Fruit fly (Drosophila melanogaster) whole organism, embryonic: Measurements from ENCODE around the gene Rbfox1.
A peak's percentile ranks its signal among the peaks of the same experiment; 100 is the strongest.

Source experiments
- Atf3 ChIP-seq: fragments of 200-800 bp; sonication (Bioruptor generic); optimal IDR thresholded peaks from 3 replicates; lab custom pipeline; 2016; ENCODE audit warnings: missing biosample characterization, missing genetic modification characterization
- B-H2 ChIP-seq: fragments of 200-800 bp; sonication (Bioruptor generic); optimal IDR thresholded peaks from 2 replicates; lab custom pipeline; 2018; ENCODE audit warnings: missing biosample characterization, mild to moderate bottlenecking, missing genetic modification characterization
- BEAF-32 ChIP-seq: fragments of 200-800 bp; sonication (Bioruptor generic); optimal IDR thresholded peaks from 3 replicates; lab custom pipeline; 2017; ENCODE audit warnings: missing biosample characterization, missing genetic modification characterization, mild to moderate bottlenecking, moderate library complexity, missing genetic modification reagents
- CG10147 ChIP-seq: fragments of 200-800 bp; sonication (Bioruptor generic); optimal IDR thresholded peaks from 2 replicates; lab custom pipeline; 2019; ENCODE audit warnings: missing biosample characterization, mild to moderate bottlenecking, missing genetic modification characterization, moderate library complexity
- CG10431 ChIP-seq: fragments of 200-800 bp; sonication (Bioruptor generic); optimal IDR thresholded peaks from 3 replicates; lab custom pipeline; 2018; ENCODE audit warnings: missing biosample characterization, mild to moderate bottlenecking, missing genetic modification characterization
- CG10654 ChIP-seq: fragments of 200-800 bp; sonication (Bioruptor generic); optimal IDR thresholded peaks from 2 replicates; lab custom pipeline; 2016; ENCODE audit warnings: missing biosample characterization, missing genetic modification characterization
- CG11247 ChIP-seq: fragments of 200-800 bp; sonication (Bioruptor generic); IDR thresholded peaks from 2 replicates; pipeline ENCODE4 v1.3.6; 2022; ENCODE audit warnings: missing biosample characterization, missing genetic modification characterization
- CG12744 ChIP-seq: fragments of 200-800 bp; sonication (Bioruptor generic); optimal IDR thresholded peaks from 2 replicates; lab custom pipeline; 2016; ENCODE audit warnings: missing biosample characterization, missing genetic modification characterization
- CG14014 ChIP-seq: fragments of 200-800 bp; sonication (Bioruptor generic); IDR thresholded peaks from 2 replicates; pipeline ENCODE4 v1.3.6; 2022; ENCODE audit warnings: missing biosample characterization, missing genetic modification characterization
- CG1529 ChIP-seq: fragments of 200-800 bp; sonication (Bioruptor generic); optimal IDR thresholded peaks from 3 replicates; lab custom pipeline; 2018; ENCODE audit warnings: missing biosample characterization, missing genetic modification characterization
- CG17328 ChIP-seq: fragments of 200-800 bp; sonication (Bioruptor generic); IDR thresholded peaks from 2 replicates; pipeline ENCODE4 v1.3.6; 2022; ENCODE audit warnings: missing biosample characterization, missing genetic modification characterization
- CG2202 ChIP-seq: fragments of 200-800 bp; sonication (Bioruptor generic); optimal IDR thresholded peaks from 2 replicates; lab custom pipeline; 2018; ENCODE audit warnings: missing biosample characterization, mild to moderate bottlenecking, missing genetic modification characterization
- CG30020 ChIP-seq: fragments of 200-800 bp; optimal IDR thresholded peaks from 2 replicates; lab custom pipeline; 2019; ENCODE audit warnings: missing biosample characterization, mild to moderate bottlenecking, missing genetic modification characterization, moderate library complexity
- CG32532 ChIP-seq: fragments of 200-800 bp; sonication (Bioruptor generic); IDR thresholded peaks from 2 replicates; pipeline ENCODE4 v1.3.6; 2022; ENCODE audit warnings: missing biosample characterization, missing genetic modification characterization
- CG3407 ChIP-seq: fragments of 200-800 bp; sonication (Bioruptor generic); optimal IDR thresholded peaks from 2 replicates; lab custom pipeline; 2018; ENCODE audit warnings: missing biosample characterization, mild to moderate bottlenecking, missing genetic modification characterization
- CG3726 ChIP-seq: fragments of 200-800 bp; sonication (Bioruptor generic); IDR thresholded peaks from 3 replicates; pipeline ENCODE4, ENCODE4 v1.3.6; 2022; ENCODE audit warnings: missing biosample characterization, missing genetic modification characterization
- CG4617 ChIP-seq: fragments of 200-800 bp; sonication (Bioruptor generic); optimal IDR thresholded peaks from 3 replicates; lab custom pipeline; 2016; ENCODE audit warnings: missing biosample characterization, missing genetic modification characterization, borderline replicate concordance
- CG5180 ChIP-seq: fragments of 200-800 bp; sonication (Bioruptor generic); optimal IDR thresholded peaks from 3 replicates; lab custom pipeline; 2017; ENCODE audit warnings: missing biosample characterization, missing genetic modification characterization, mild to moderate bottlenecking, moderate library complexity, missing genetic modification reagents
- CG6254 ChIP-seq: fragments of 200-800 bp; sonication (Bioruptor generic); optimal IDR thresholded peaks from 3 replicates; lab custom pipeline; 2017; ENCODE audit warnings: mild to moderate bottlenecking, missing biosample characterization, missing genetic modification reagents, missing genetic modification characterization
- CG6813 ChIP-seq: fragments of 200-800 bp; sonication (Bioruptor generic); optimal IDR thresholded peaks from 2 replicates; lab custom pipeline; 2017; ENCODE audit warnings: missing biosample characterization, missing genetic modification characterization, mild to moderate bottlenecking, moderate library complexity, missing genetic modification reagents
- CG7372 ChIP-seq: fragments of 200-800 bp; sonication (Bioruptor generic); IDR thresholded peaks from 2 replicates; pipeline ENCODE4 v1.3.6; 2022; ENCODE audit warnings: missing biosample characterization, missing genetic modification characterization
- Dll ChIP-seq: fragments of 200-800 bp; sonication (Bioruptor generic); IDR thresholded peaks from 4 replicates; pipeline ENCODE4 v1.3.6; 2022; ENCODE audit warnings: missing biosample characterization, missing genetic modification characterization; ENCODE audit not compliant: partially characterized antibody
- Fer1 ChIP-seq: fragments of 200-800 bp; sonication (Bioruptor generic); optimal IDR thresholded peaks from 2 replicates; lab custom pipeline; 2017; ENCODE audit warnings: missing biosample characterization, mild to moderate bottlenecking, missing genetic modification characterization
- Jarid2 ChIP-seq: fragments of 200-800 bp; sonication (Bioruptor generic); optimal IDR thresholded peaks from 3 replicates; lab custom pipeline; 2017; ENCODE audit warnings: mild to moderate bottlenecking, missing biosample characterization, missing genetic modification reagents, missing genetic modification characterization
- Kr ChIP-seq: fragments of 200-800 bp; sonication (Bioruptor generic); optimal IDR thresholded peaks from 2 replicates; lab custom pipeline; 2017; ENCODE audit warnings: missing biosample characterization, mild to moderate bottlenecking, missing genetic modification characterization
- Lpt ChIP-seq: fragments of >200 bp; optimal IDR thresholded peaks from 2 replicates; lab custom pipeline; 2018; ENCODE audit warnings: missing biosample characterization, missing genetic modification characterization
- Mrtf ChIP-seq: fragments of 200-800 bp; sonication (Bioruptor generic); IDR thresholded peaks from 3 replicates; pipeline ENCODE4 v1.3.6; 2022; ENCODE audit warnings: missing biosample characterization, missing genetic modification characterization
- Vsx1 ChIP-seq: fragments of 200-800 bp; sonication (Bioruptor generic); optimal IDR thresholded peaks from 2 replicates; lab custom pipeline; 2017; ENCODE audit warnings: missing biosample characterization, mild to moderate bottlenecking, missing genetic modification characterization, missing genetic modification reagents
- amos ChIP-seq: fragments of 200-800 bp; sonication (Bioruptor generic); IDR thresholded peaks from 2 replicates; pipeline ENCODE4 v1.3.6; 2022; ENCODE audit warnings: missing biosample characterization, missing genetic modification characterization; ENCODE audit not compliant: partially characterized antibody
- ase ChIP-seq: fragments of 200-800 bp; sonication (Bioruptor generic); IDR thresholded peaks from 3 replicates; pipeline ENCODE4 v1.3.6; 2022; ENCODE audit warnings: missing biosample characterization, missing genetic modification characterization
- cato ChIP-seq: fragments of 200-800 bp; sonication (Bioruptor generic); optimal IDR thresholded peaks from 2 replicates; lab custom pipeline; 2016; ENCODE audit warnings: missing biosample characterization, missing genetic modification characterization, borderline replicate concordance
- crol ChIP-seq: fragments of 200-800 bp; sonication (Bioruptor generic); IDR thresholded peaks from 2 replicates; pipeline ENCODE4 v1.3.6; 2022; ENCODE audit warnings: missing biosample characterization, missing genetic modification characterization
- dysf ChIP-seq: fragments of 200-800 bp; sonication (Bioruptor generic); IDR thresholded peaks from 3 replicates; pipeline ENCODE4 v1.3.6; 2022; ENCODE audit warnings: missing biosample characterization, missing genetic modification characterization
- fru ChIP-seq: fragments of >200 bp; optimal IDR thresholded peaks from 2 replicates; lab custom pipeline; 2017
- hb ChIP-seq: fragments of 200-800 bp; sonication (Bioruptor generic); IDR thresholded peaks from 3 replicates; pipeline ENCODE4 v1.3.6; 2022; ENCODE audit warnings: missing biosample characterization, missing genetic modification characterization; ENCODE audit not compliant: partially characterized antibody
- hkb ChIP-seq, 2 experiments: fragments of 200-800 bp in 1 of 2; fragments of >200 bp in 1 of 2; sonication (Bioruptor generic) in 1 of 2; IDR thresholded peaks in 1 of 2; optimal IDR thresholded peaks in 1 of 2; 2 replicates each; pipeline versions ENCODE4 v1.3.6 to Lab custom; 2017 to 2022; ENCODE audit warnings: missing biosample characterization in 1 of 2, missing genetic modification characterization in 1 of 2
- hth ChIP-seq: fragments of >200 bp; optimal IDR thresholded peaks from 2 replicates; lab custom pipeline; 2017; ENCODE audit warnings: inconsistent platforms
- lmd ChIP-seq: fragments of 200-800 bp; sonication (Bioruptor generic); IDR thresholded peaks from 2 replicates; pipeline ENCODE4 v1.3.6; 2022; ENCODE audit warnings: missing biosample characterization, missing genetic modification characterization
- nerfin-1 ChIP-seq: fragments of 200-800 bp; sonication (Bioruptor generic); optimal IDR thresholded peaks from 3 replicates; lab custom pipeline; 2019; ENCODE audit warnings: missing biosample characterization, mild to moderate bottlenecking, missing genetic modification characterization, moderate library complexity
- nerfin-2 ChIP-seq: fragments of 200-800 bp; sonication (Bioruptor generic); IDR thresholded peaks from 2 replicates; pipeline ENCODE4 v1.3.6; 2022; ENCODE audit warnings: missing biosample characterization, missing genetic modification characterization; ENCODE audit not compliant: partially characterized antibody
- onecut ChIP-seq: fragments of 200-800 bp; sonication (Bioruptor generic); IDR thresholded peaks from 2 replicates; pipeline ENCODE4 v1.3.6; 2022; ENCODE audit warnings: missing biosample characterization, missing genetic modification characterization
- repo ChIP-seq: fragments of 200-800 bp; sonication (Bioruptor generic); optimal IDR thresholded peaks from 2 replicates; lab custom pipeline; 2016; ENCODE audit warnings: missing biosample characterization, missing genetic modification characterization
- sc ChIP-seq, 3 experiments: fragments of >200 bp in 2 of 3; fragments of 200-800 bp in 1 of 3; sonication (Bioruptor generic) in 1 of 3; optimal IDR thresholded peaks; 2 replicates in 2 of 3; 3 replicates in 1 of 3; lab custom pipeline; 2017; ENCODE audit warnings: mild to moderate bottlenecking in 1 of 3, missing biosample characterization in 1 of 3, missing genetic modification characterization in 1 of 3, missing genetic modification reagents in 1 of 3
- sens-2 ChIP-seq: fragments of 200-800 bp; sonication (Bioruptor generic); IDR thresholded peaks from 2 replicates; pipeline ENCODE4 v1.3.6; 2022; ENCODE audit warnings: missing biosample characterization, missing genetic modification characterization
- sima ChIP-seq: fragments of 200-800 bp; sonication (Bioruptor generic); optimal IDR thresholded peaks from 2 replicates; lab custom pipeline; 2016; ENCODE audit warnings: missing biosample characterization, missing genetic modification characterization
- so ChIP-seq: fragments of 200-800 bp; sonication (Bioruptor generic); IDR thresholded peaks from 3 replicates; pipeline ENCODE4 v1.3.6; 2022; ENCODE audit warnings: missing biosample characterization, missing genetic modification characterization
- ssp ChIP-seq: fragments of 200-800 bp; sonication (Bioruptor generic); IDR thresholded peaks from 2 replicates; pipeline ENCODE4 v1.3.6; 2022; ENCODE audit warnings: missing biosample characterization, missing genetic modification characterization
- tgo ChIP-seq: fragments of 200-800 bp; sonication (Bioruptor generic); IDR thresholded peaks from 3 replicates; pipeline ENCODE4 v1.3.6; 2022; ENCODE audit warnings: missing biosample characterization, missing genetic modification characterization
- ttk ChIP-seq: fragments of 200-800 bp; sonication (Bioruptor generic); IDR thresholded peaks from 2 replicates; pipeline ENCODE4 v2.1.2; 2022; ENCODE audit warnings: missing biosample characterization, missing genetic modification characterization
- zfh1 ChIP-seq: fragments of 200-800 bp; sonication (Bioruptor generic); IDR thresholded peaks from 3 replicates; pipeline ENCODE4 v1.3.6; 2022; ENCODE audit warnings: missing biosample characterization, missing genetic modification characterization

Gene Rbfox1

dm6 chr3L:10637819-10638218 lies 156.6 kb downstream of the Rbfox1 start, which contains the start of gene Cnep1r2 (continued):
- TF ChIP-seq CG10147 (GFP tag; lab: Kevin White, UChicago) (peak; percentile 89), CG5180 (GFP tag; lab: Kevin White, UChicago) (peak; percentile 73), dysf (GFP tag; lab: Robert Waterston, UW) (peak; percentile 97), Atf3 (peak; percentile 56), CG2202 (peak; percentile 93), hkb (optimal IDR thresholded peaks at IDR 0.05; lab: Kevin White, UChicago) (no peak), hkb (GFP tag; IDR thresholded peaks at IDR 0.05; lab: Robert Waterston, UW) (peak; percentile 95), cato (GFP tag; lab: Kevin White, UChicago) (peak; percentile 88), Kr (GFP tag; lab: Kevin White, UChicago) (peak; percentile 36), CG4617 (peak; percentile 94), CG10431 (GFP tag; lab: Kevin White, UChicago) (peak; percentile 90), tgo (GFP tag; lab: Robert Waterston, UW) (peak; percentile 97), amos (GFP tag; lab: Robert Waterston, UW) (no peak), CG3726 (GFP tag; lab: Robert Waterston, UW) (peak; percentile 88; the same call in 2 of the 3 replicates), CG3407 (GFP tag; lab: Kevin White, UChicago) (peak; percentile 90), CG17328 (peak; percentile 94), CG32532 (GFP tag; lab: Robert Waterston, UW) (peak; percentile 96), Fer1 (GFP tag; lab: Kevin White, UChicago) (peak; percentile 95), CG6813 (GFP tag; lab: Kevin White, UChicago) (peak; percentile 92), onecut (GFP tag; lab: Robert Waterston, UW) (peak; percentile 80), CG12744 (GFP tag; lab: Kevin White, UChicago) (no peak), CG30020 (peak; percentile 90), fru (lab: Kevin White, UChicago) (no peak), hb (GFP tag; lab: Robert Waterston, UW) (no peak), BEAF-32 (GFP tag; lab: Kevin White, UChicago) (peak; percentile 4), ttk (GFP tag; lab: Robert Waterston, UW) (peak; percentile 95), nerfin-2 (no peak), lmd (GFP tag; lab: Robert Waterston, UW) (peak; percentile 97), Vsx1 (GFP tag; lab: Kevin White, UChicago) (peak; percentile 88), nerfin-1 (peak; percentile 94), ssp (GFP tag; lab: Robert Waterston, UW) (peak; percentile 92), repo (GFP tag; lab: Kevin White, UChicago) (peak; percentile 33), Mrtf (GFP tag; lab: Robert Waterston, UW) (peak; percentile 96), CG7372 (GFP tag; lab: Robert Waterston, UW) (peak; percentile 96), CG14014 (GFP tag; lab: Robert Waterston, UW) (peak; percentile 95), so (GFP tag; lab: Robert Waterston, UW) (peak; percentile 93), CG1529 (GFP tag; lab: Kevin White, UChicago) (peak; percentile 85), CG11247 (peak; percentile 92), Dll (GFP tag; lab: Robert Waterston, UW) (no peak), hth (lab: Kevin White, UChicago) (no peak), zfh1 (GFP tag; lab: Robert Waterston, UW) (peak; percentile 96), sc (optimal IDR thresholded peaks at IDR 0.05; lab: Kevin White, UChicago) (no peak), sc (GFP tag; optimal IDR thresholded peaks at IDR 0.05; lab: Kevin White, UChicago) (peak; percentile 94), sima (GFP tag; lab: Kevin White, UChicago) (no peak), CG10654 (GFP tag; lab: Kevin White, UChicago) (peak; percentile 92), crol (GFP tag; lab: Robert Waterston, UW) (peak; percentile 35; the same call in 1 of the 2 replicates), ase (peak; percentile 86), Jarid2 (GFP tag; lab: Kevin White, UChicago) (peak; percentile 77), B-H2 (peak; percentile 97), CG6254 (peak; percentile 88), sens-2 (GFP tag; lab: Robert Waterston, UW) (peak; percentile 72; the same call in 1 of the 2 replicates), Lpt (GFP tag; lab: Kevin White, UChicago) (no peak)
